Fruit fly (Drosophila melanogaster) whole organism, embryonic: ENCODE results near the gene CG31102.
A peak's percentile ranks its signal among the peaks of the same experiment; 100 is the strongest.

ENCODE experiments used
- ATbp ChIP-seq: fragments of 200-800 bp; sonication (Bioruptor generic); optimal IDR thresholded peaks from 2 replicates; lab custom pipeline; 2017; ENCODE audit warnings: missing biosample characterization, mild to moderate bottlenecking, missing genetic modification characterization, missing genetic modification reagents
- Atf3 ChIP-seq: fragments of 200-800 bp; sonication (Bioruptor generic); optimal IDR thresholded peaks from 3 replicates; lab custom pipeline; 2016; ENCODE audit warnings: missing biosample characterization, missing genetic modification characterization
- Bdp1 ChIP-seq: fragments of 200-800 bp; sonication (Bioruptor generic); optimal IDR thresholded peaks from 3 replicates; lab custom pipeline; 2016; ENCODE audit warnings: missing biosample characterization, missing genetic modification characterization
- CG13296 ChIP-seq: fragments of 200-800 bp; sonication (Bioruptor generic); optimal IDR thresholded peaks from 3 replicates; lab custom pipeline; 2018; ENCODE audit warnings: missing biosample characterization, mild to moderate bottlenecking, missing genetic modification characterization
- CG14710 ChIP-seq: fragments of 200-800 bp; sonication (Bioruptor generic); optimal IDR thresholded peaks from 3 replicates; lab custom pipeline; 2019; ENCODE audit warnings: missing biosample characterization, mild to moderate bottlenecking, missing genetic modification characterization, moderate library complexity
- CG14965 ChIP-seq: fragments of 200-800 bp; sonication (Bioruptor generic); optimal IDR thresholded peaks from 2 replicates; lab custom pipeline; 2016; ENCODE audit warnings: missing biosample characterization, missing genetic modification characterization, borderline replicate concordance
- CG16813 ChIP-seq: fragments of 200-800 bp; sonication (Bioruptor generic); IDR thresholded peaks from 3 replicates; pipeline ENCODE4 v1.3.6; 2022; ENCODE audit warnings: missing biosample characterization, missing genetic modification characterization; ENCODE audit not compliant: partially characterized antibody
- CG17568 ChIP-seq: fragments of 200-800 bp; sonication (Bioruptor generic); optimal IDR thresholded peaks from 2 replicates; lab custom pipeline; 2018; ENCODE audit warnings: missing biosample characterization, mild to moderate bottlenecking, missing genetic modification characterization, moderate library complexity
- CG18619 ChIP-seq: fragments of 200-800 bp; sonication (Bioruptor generic); optimal IDR thresholded peaks from 3 replicates; lab custom pipeline; 2017; ENCODE audit warnings: missing biosample characterization, mild to moderate bottlenecking, missing genetic modification characterization
- CG2712 ChIP-seq: fragments of 200-800 bp; optimal IDR thresholded peaks from 3 replicates; lab custom pipeline; 2019; ENCODE audit warnings: missing biosample characterization, mild to moderate bottlenecking, missing genetic modification characterization, moderate library complexity
- CG34422 ChIP-seq: fragments of 200-800 bp; sonication (Bioruptor generic); IDR thresholded peaks from 3 replicates; pipeline ENCODE4 v1.3.6; 2022; ENCODE audit warnings: missing biosample characterization, missing genetic modification characterization
- CG5180 ChIP-seq: fragments of 200-800 bp; sonication (Bioruptor generic); optimal IDR thresholded peaks from 3 replicates; lab custom pipeline; 2017; ENCODE audit warnings: missing biosample characterization, missing genetic modification characterization, mild to moderate bottlenecking, moderate library complexity, missing genetic modification reagents
- CG6813 ChIP-seq: fragments of 200-800 bp; sonication (Bioruptor generic); optimal IDR thresholded peaks from 2 replicates; lab custom pipeline; 2017; ENCODE audit warnings: missing biosample characterization, missing genetic modification characterization, mild to moderate bottlenecking, moderate library complexity, missing genetic modification reagents
- CG8089 ChIP-seq: fragments of 200-800 bp; sonication (Bioruptor generic); optimal IDR thresholded peaks from 3 replicates; lab custom pipeline; 2016; ENCODE audit warnings: missing biosample characterization, missing genetic modification characterization
- CG8478 ChIP-seq: fragments of >200 bp; optimal IDR thresholded peaks from 2 replicates; lab custom pipeline; 2018
- CG9797 ChIP-seq: fragments of 200-800 bp; sonication (Bioruptor generic); optimal IDR thresholded peaks from 3 replicates; lab custom pipeline; 2018; ENCODE audit warnings: missing biosample characterization, mild to moderate bottlenecking, missing genetic modification characterization
- CG9876 ChIP-seq: fragments of 200-800 bp; sonication (Bioruptor generic); optimal IDR thresholded peaks from 2 replicates; lab custom pipeline; 2016; ENCODE audit warnings: missing biosample characterization, missing genetic modification characterization
- CoRest ChIP-seq: fragments of 200-800 bp; sonication (Bioruptor generic); optimal IDR thresholded peaks from 3 replicates; lab custom pipeline; 2018; ENCODE audit warnings: missing biosample characterization, mild to moderate bottlenecking, missing genetic modification characterization, moderate library complexity
- H2.0 ChIP-seq: fragments of 200-800 bp; sonication (Bioruptor generic); IDR thresholded peaks from 2 replicates; pipeline ENCODE4 v1.3.6; 2022; ENCODE audit warnings: missing biosample characterization, missing genetic modification characterization
- HHEX ChIP-seq: fragments of 200-800 bp; sonication (Bioruptor generic); optimal IDR thresholded peaks from 3 replicates; lab custom pipeline; 2017; ENCODE audit warnings: missing biosample characterization, mild to moderate bottlenecking, missing genetic modification characterization, missing genetic modification reagents
- MBD-R2 ChIP-seq: fragments of 200-800 bp; sonication (Bioruptor generic); IDR thresholded peaks from 2 replicates; pipeline ENCODE4 v1.3.6; 2022; ENCODE audit warnings: missing biosample characterization, missing genetic modification characterization
- Max ChIP-seq: fragments of 200-800 bp; sonication (Bioruptor generic); optimal IDR thresholded peaks from 2 replicates; lab custom pipeline; 2016; ENCODE audit warnings: missing biosample characterization, mild to moderate bottlenecking, missing genetic modification characterization
- amos ChIP-seq: fragments of 200-800 bp; sonication (Bioruptor generic); IDR thresholded peaks from 2 replicates; pipeline ENCODE4 v1.3.6; 2022; ENCODE audit warnings: missing biosample characterization, missing genetic modification characterization; ENCODE audit not compliant: partially characterized antibody
- aop ChIP-seq: fragments of 200-800 bp; sonication (Bioruptor generic); IDR thresholded peaks from 2 replicates; pipeline ENCODE4 v1.3.6; 2022; ENCODE audit warnings: missing biosample characterization, missing genetic modification characterization
- bigmax ChIP-seq: fragments of 200-800 bp; sonication (Bioruptor generic); optimal IDR thresholded peaks from 2 replicates; lab custom pipeline; 2018; ENCODE audit warnings: missing biosample characterization, mild to moderate bottlenecking, missing genetic modification characterization
- bsh ChIP-seq, 2 experiments: fragments of 200-800 bp; sonication (Bioruptor generic); optimal IDR thresholded peaks; 2 replicates each; lab custom pipeline; 2017 to 2018; ENCODE audit warnings: mild to moderate bottlenecking in 2 of 2, missing biosample characterization in 2 of 2, missing genetic modification characterization in 2 of 2, moderate library complexity in 1 of 2
- cas ChIP-seq: fragments of 200-800 bp; sonication (Bioruptor generic); IDR thresholded peaks from 2 replicates; pipeline ENCODE4 v1.3.6; 2022; ENCODE audit warnings: missing biosample characterization, missing genetic modification characterization
- cg ChIP-seq: fragments of 200-800 bp; sonication (Bioruptor generic); optimal IDR thresholded peaks from 3 replicates; lab custom pipeline; 2019; ENCODE audit warnings: missing biosample characterization, mild to moderate bottlenecking, missing genetic modification characterization, moderate library complexity
- en ChIP-seq: fragments of 200-800 bp; sonication (Bioruptor generic); optimal IDR thresholded peaks from 2 replicates; lab custom pipeline; 2016; ENCODE audit warnings: missing biosample characterization, missing genetic modification characterization
- fru ChIP-seq: fragments of >200 bp; optimal IDR thresholded peaks from 2 replicates; lab custom pipeline; 2017
- hbn ChIP-seq: fragments of 200-800 bp; sonication (Bioruptor generic); IDR thresholded peaks from 2 replicates; pipeline ENCODE4 v1.3.6; 2022; ENCODE audit warnings: missing biosample characterization, missing genetic modification characterization; ENCODE audit not compliant: partially characterized antibody
- jigr1 ChIP-seq: fragments of 200-800 bp; sonication (Bioruptor generic); IDR thresholded peaks from 3 replicates; pipeline ENCODE4 v1.3.6; 2022; ENCODE audit warnings: missing biosample characterization, missing genetic modification characterization
- luna ChIP-seq: fragments of 200-800 bp; sonication (Bioruptor generic); optimal IDR thresholded peaks from 2 replicates; lab custom pipeline; 2016; ENCODE audit warnings: missing biosample characterization, missing genetic modification characterization
- otp ChIP-seq: fragments of 200-800 bp; sonication (Bioruptor generic); IDR thresholded peaks from 3 replicates; pipeline ENCODE4, ENCODE4 v1.3.6; 2022; ENCODE audit warnings: missing biosample characterization, missing genetic modification characterization
- pan ChIP-seq, 4 experiments: fragments of >200 bp in 3 of 4; fragments of 200-800 bp in 1 of 4; sonication (Bioruptor generic) in 1 of 4; optimal IDR thresholded peaks in 3 of 4; IDR thresholded peaks in 1 of 4; 2 replicates each; pipeline versions ENCODE4 v1.3.6 to Lab custom; 2017 to 2022; ENCODE audit warnings: missing biosample characterization in 2 of 4, missing genetic modification characterization in 2 of 4, mixed read lengths in 1 of 4
- prd ChIP-seq, 3 experiments: fragments of >200 bp in 2 of 3; fragments of 200-800 bp in 1 of 3; sonication (Bioruptor generic) in 1 of 3; optimal IDR thresholded peaks in 2 of 3; IDR thresholded peaks in 1 of 3; 2 replicates in 2 of 3; 3 replicates in 1 of 3; pipeline versions ENCODE4 v1.3.6 to Lab custom; 2017 to 2022; ENCODE audit warnings: missing biosample characterization in 1 of 3, missing genetic modification characterization in 1 of 3
- rib ChIP-seq: fragments of 200-800 bp; sonication (Bioruptor generic); IDR thresholded peaks from 2 replicates; pipeline ENCODE4 v1.3.6; 2022; ENCODE audit warnings: missing biosample characterization, missing genetic modification characterization
- row ChIP-seq: fragments of 200-800 bp; sonication (Bioruptor generic); IDR thresholded peaks from 3 replicates; pipeline ENCODE4 v1.3.6; 2022; ENCODE audit warnings: missing biosample characterization, missing genetic modification characterization
- sd ChIP-seq: fragments of 200-800 bp; sonication (Bioruptor generic); optimal IDR thresholded peaks from 3 replicates; lab custom pipeline; 2018; ENCODE audit warnings: missing biosample characterization, mild to moderate bottlenecking, missing genetic modification characterization, moderate library complexity
- slou ChIP-seq: fragments of 200-800 bp; sonication (Bioruptor generic); optimal IDR thresholded peaks from 3 replicates; lab custom pipeline; 2016; ENCODE audit warnings: missing biosample characterization, missing genetic modification characterization
- sob ChIP-seq: fragments of 200-800 bp; sonication (Bioruptor generic); IDR thresholded peaks from 2 replicates; pipeline ENCODE4 v1.3.6; 2022; ENCODE audit warnings: missing biosample characterization, missing genetic modification characterization
- wdn ChIP-seq: fragments of 200-800 bp; sonication (Bioruptor generic); IDR thresholded peaks from 2 replicates; pipeline ENCODE4 v1.3.6; 2022; ENCODE audit warnings: missing biosample characterization, missing genetic modification characterization

Gene CG31102

DNA sequence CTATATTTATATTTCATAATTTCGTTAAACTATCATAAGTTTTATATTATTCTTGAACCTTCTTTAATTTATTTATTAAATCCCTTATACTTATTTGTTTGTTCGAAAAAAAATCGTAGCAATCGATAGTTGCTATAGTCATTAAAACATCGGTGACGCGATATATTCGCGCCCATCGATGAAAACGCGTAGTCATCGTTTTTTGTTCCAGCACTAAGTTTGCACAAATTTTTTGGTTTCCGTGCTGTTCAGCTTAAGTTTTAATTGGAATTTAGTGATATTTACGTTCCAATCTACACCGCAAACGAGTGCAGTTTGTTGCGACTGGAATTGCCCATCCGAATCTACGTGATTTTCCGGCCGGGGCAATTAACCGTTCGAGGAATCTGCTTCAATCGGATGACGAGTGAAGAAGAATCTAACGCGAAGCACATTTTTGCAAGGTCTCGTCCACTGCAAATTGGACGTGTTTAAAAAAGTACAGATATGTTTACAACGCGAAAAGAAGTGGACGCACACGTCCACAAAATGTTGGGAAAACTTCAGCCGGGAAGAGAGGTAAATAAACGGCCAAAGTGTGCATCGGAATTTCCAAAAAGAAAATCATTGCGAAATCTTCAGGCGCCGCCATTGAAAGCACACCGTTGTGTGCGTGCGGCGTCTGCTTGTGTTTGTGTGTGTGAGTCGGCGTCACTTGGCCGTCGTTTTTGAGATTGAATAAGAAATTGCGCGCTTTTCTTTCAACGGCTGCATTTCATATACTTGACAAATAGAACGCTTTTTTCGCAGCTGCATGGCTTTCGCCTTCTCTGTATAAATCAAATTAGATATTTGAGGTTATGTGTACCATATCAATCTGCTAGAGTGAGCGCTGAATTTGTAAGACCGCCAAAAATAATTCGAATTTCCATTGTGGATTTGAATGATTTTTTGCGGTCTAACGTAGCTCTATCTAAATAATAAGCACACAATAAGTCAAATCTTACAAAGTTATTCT, 46.0 kb downstream of the CG31102 start, which contains the start of gene Nup358 (continued):
- TF ChIP-seq CG18619 (GFP tag; lab: Kevin White, UChicago) = no peak
- TF ChIP-seq HHEX (GFP tag; lab: Kevin White, UChicago) = no peak
- TF ChIP-seq bigmax = peak; percentile 96
- no peak for TF ChIP-seq CG5180 (GFP tag; lab: Kevin White, UChicago)
- TF ChIP-seq slou = no peak
- no peak for TF ChIP-seq CG9876 (GFP tag; lab: Kevin White, UChicago)
- no peak for TF ChIP-seq H2.0 (GFP tag; lab: Robert Waterston, UW)
- TF ChIP-seq en (GFP tag; lab: Kevin White, UChicago) = no peak
- TF ChIP-seq CG34422 (GFP tag; lab: Robert Waterston, UW) = peak; percentile 79; the same call in 2 of the 3 replicates
- peak; percentile 64 for TF ChIP-seq row (GFP tag; lab: Robert Waterston, UW)
- TF ChIP-seq CG2712 (tag; lab: Kevin White, UChicago) = peak; percentile 48
- TF ChIP-seq CG13296 (GFP tag; lab: Kevin White, UChicago) = no peak
- no peak for TF ChIP-seq CG17568 (GFP tag; lab: Kevin White, UChicago)
- no peak; the same call in 2 of the 3 replicates for TF ChIP-seq jigr1 (GFP tag; lab: Robert Waterston, UW)
- TF ChIP-seq CoRest = peak; percentile 22
- TF ChIP-seq otp = no peak
- no peak for TF ChIP-seq CG8478 (lab: Kevin White, UChicago)
- peak; percentile 95 for TF ChIP-seq rib (GFP tag; lab: Robert Waterston, UW)
- no peak for TF ChIP-seq cas
- no peak for TF ChIP-seq CG8089 (GFP tag; lab: Kevin White, UChicago)
- no peak for TF ChIP-seq CG6813 (GFP tag; lab: Kevin White, UChicago)
- no peak for TF ChIP-seq pan (optimal IDR thresholded peaks at IDR 0.05; lab: Kevin White, UChicago)
- TF ChIP-seq pan (GFP tag; optimal IDR thresholded peaks at IDR 0.05 in 1 of 2, IDR thresholded peaks at IDR 0.05 in 1 of 2) = no peak
- TF ChIP-seq Max (GFP tag; lab: Kevin White, UChicago) = no peak
- peak; percentile 99 for TF ChIP-seq amos (GFP tag; lab: Robert Waterston, UW)
- no peak for TF ChIP-seq prd (optimal IDR thresholded peaks at IDR 0.05; lab: Kevin White, UChicago)
- no peak for TF ChIP-seq prd (GFP tag; IDR thresholded peaks at IDR 0.05; lab: Robert Waterston, UW)
- TF ChIP-seq aop (GFP tag; lab: Robert Waterston, UW) = no peak
- TF ChIP-seq CG14710 (tag; lab: Kevin White, UChicago) = peak; percentile 55
- TF ChIP-seq Bdp1 = no peak
- TF ChIP-seq hbn (GFP tag; lab: Robert Waterston, UW) = peak; percentile 97
- peak; percentile 85 for TF ChIP-seq cg (GFP tag; lab: Kevin White, UChicago)
- TF ChIP-seq CG14965 (GFP tag; lab: Kevin White, UChicago) = no peak
- no peak for TF ChIP-seq ATbp (GFP tag; lab: Kevin White, UChicago)
- no peak for TF ChIP-seq wdn (GFP tag; lab: Robert Waterston, UW)
- TF ChIP-seq CG9797 = peak; percentile 8
- TF ChIP-seq Atf3 = no peak
- no peak for TF ChIP-seq fru (lab: Kevin White, UChicago)
- no peak for TF ChIP-seq sob
- TF ChIP-seq MBD-R2 = peak; percentile 40
- TF ChIP-seq bsh (GFP tag; optimal IDR thresholded peaks at IDR 0.05; lab: Kevin White, UChicago) = no peak
- TF ChIP-seq luna (GFP tag; lab: Kevin White, UChicago) = no peak
- peak; percentile 98 for TF ChIP-seq CG16813
- TF ChIP-seq sd (tag; lab: Kevin White, UChicago) = peak; percentile 64
